Fruit fly (Drosophila melanogaster) whole organism, wandering third instar larva: ENCODE measurements around the gene CG9072.

Experiments used
- Hr83 ChIP-seq: fragments of 200-300 bp; sonication (Bioruptor generic); optimal IDR thresholded peaks from 2 replicates; lab custom pipeline; 2016; ENCODE audit warnings: missing biosample characterization, mild to moderate bottlenecking, missing genetic modification characterization, moderate library complexity; ENCODE audit not compliant: poor library complexity, severe bottlenecking
- Jra ChIP-seq: sonication (Bioruptor generic); optimal IDR thresholded peaks from 2 replicates; lab custom pipeline; 2016; ENCODE audit warnings: missing biosample characterization, missing genetic modification characterization
- Myc ChIP-seq: fragments of >200 bp; optimal IDR thresholded peaks from 2 replicates; lab custom pipeline; 2017
- OdsH ChIP-seq: fragments of 200-800 bp; sonication (Bioruptor generic); optimal IDR thresholded peaks from 2 replicates; lab custom pipeline; 2016; ENCODE audit warnings: missing biosample characterization, mild to moderate bottlenecking, missing genetic modification characterization
- Rel ChIP-seq, 2 experiments: fragments of 200-800 bp; sonication (Bioruptor generic) in 1 of 2; optimal IDR thresholded peaks; 2 replicates in 1 of 2; 3 replicates in 1 of 2; lab custom pipeline; 2016 to 2019; ENCODE audit warnings: mild to moderate bottlenecking in 2 of 2, missing biosample characterization in 2 of 2, missing genetic modification characterization in 2 of 2, moderate library complexity in 1 of 2
- br ChIP-seq: fragments of 200-800 bp; sonication (Bioruptor generic); optimal IDR thresholded peaks from 2 replicates; lab custom pipeline; 2016; ENCODE audit warnings: missing biosample characterization, missing genetic modification characterization
- dmrt93B ChIP-seq: fragments of 200-800 bp; sonication (Bioruptor generic); optimal IDR thresholded peaks from 2 replicates; lab custom pipeline; 2018; ENCODE audit warnings: missing biosample characterization, mild to moderate bottlenecking, missing genetic modification characterization
- dsf ChIP-seq: sonication (Bioruptor generic); optimal IDR thresholded peaks from 2 replicates; lab custom pipeline; 2016; ENCODE audit warnings: missing biosample characterization, missing genetic modification characterization, borderline replicate concordance
- ey ChIP-seq: fragments of 200-800 bp; sonication (Bioruptor generic); optimal IDR thresholded peaks from 2 replicates; lab custom pipeline; 2016; ENCODE audit warnings: missing biosample characterization, missing genetic modification characterization
- jim ChIP-seq: fragments of 175-275, 200-325 bp; sonication (Bioruptor generic); optimal IDR thresholded peaks from 2 replicates; lab custom pipeline; 2016; ENCODE audit warnings: missing biosample characterization, mild to moderate bottlenecking, missing genetic modification characterization
- lola ChIP-seq: fragments of >200 bp; optimal IDR thresholded peaks from 2 replicates; lab custom pipeline; 2017; ENCODE audit warnings: missing biosample characterization, missing genetic modification characterization
- pan ChIP-seq: fragments of >200 bp; optimal IDR thresholded peaks from 2 replicates; lab custom pipeline; 2017

dm6 chrX:15121714-15122113 lies 25.9 kb upstream of the CG9072 start:
- TF ChIP-seq dmrt93B (GFP tag; lab: Kevin White, UChicago) (no peak), pan (lab: Kevin White, UChicago) (no peak), jim (GFP tag; lab: Kevin White, UChicago) (no peak), Myc (lab: Kevin White, UChicago) (no peak), ey (GFP tag; lab: Kevin White, UChicago) (no peak), lola (GFP tag; lab: Kevin White, UChicago) (no peak), Hr83 (GFP tag; lab: Kevin White, UChicago) (no peak), Jra (no peak), br (GFP tag; lab: Kevin White, UChicago) (no peak), Rel (GFP tag; optimal IDR thresholded peaks at IDR 0.05; lab: Kevin White, UChicago) (no peak), Rel (tag; optimal IDR thresholded peaks at IDR 0.05; lab: Kevin White, UChicago) (no peak), dsf (no peak), OdsH (GFP tag; lab: Kevin White, UChicago) (no peak)
